Worm (Caenorhabditis elegans): ENCODE measurements around the gene C54E10.6.

- TF ChIP-seq T22C8.4 (GFP tag; IDR thresholded peaks at IDR 0.05): no peak
- TF ChIP-seq ztf-23 (GFP tag; IDR thresholded peaks at IDR 0.05): no peak
- no peak for TF ChIP-seq klf-2 (GFP tag; conservative IDR thresholded peaks at IDR 0.05)
These were observed 7.7 kb downstream of the C54E10.6 start, which contains the start of gene nhr-170 for ce11 chrV:18800811-18801210.

Data from whole organism, midembryonic.